Worm (Caenorhabditis elegans) whole organism, young adult: ENCODE data around the gene srx-16.

ENCODE experiments used
- K12H6.12 ChIP-seq: fragments of 200-800 bp; sonication (Bioruptor generic); optimal IDR thresholded peaks from 2 replicates; lab custom pipeline; 2018; ENCODE audit warnings: mild to moderate bottlenecking, missing genetic modification characterization, missing compliant biosample characterization
- T26A5.8 ChIP-seq: sonication (generic microtip); optimal IDR thresholded peaks from 2 replicates; lab custom pipeline; 2016; ENCODE audit warnings: missing genetic modification characterization, missing compliant biosample characterization
- ama-1 ChIP-seq, 3 experiments: fragments of 150-350 bp in 1 of 3; sonication (generic microtip) in 2 of 3; optimal IDR thresholded peaks; 2 replicates each; lab custom pipeline; 2014 to 2018; ENCODE audit warnings: missing biosample characterization in 2 of 3, missing genetic modification characterization in 2 of 3, missing genetic modification reagents in 2 of 3
- gei-17 ChIP-seq: fragments of 200-800 bp; sonication (Bioruptor generic); optimal IDR thresholded peaks from 2 replicates; lab custom pipeline; 2018; ENCODE audit warnings: mild to moderate bottlenecking, missing genetic modification characterization, missing compliant biosample characterization
- nhr-120 ChIP-seq: fragments of 200-800 bp; sonication (Bioruptor generic); IDR thresholded peaks from 2 replicates; pipeline ENCODE4 v1.3.6; 2022; ENCODE audit warnings: missing genetic modification characterization, missing compliant biosample characterization
- sptf-2 ChIP-seq: fragments of 200-800 bp; sonication (Bioruptor generic); optimal IDR thresholded peaks from 2 replicates; lab custom pipeline; 2018; ENCODE audit warnings: mild to moderate bottlenecking, missing genetic modification characterization, missing compliant biosample characterization

ce11 chrV:6969950-6970532 lies 6.1 kb upstream of the srx-16 start, which contains the start of gene ptr-15:
- TF ChIP-seq gei-17 (GFP tag; lab: Kevin White, UChicago), result no peak
- no peak for TF ChIP-seq sptf-2 (GFP tag; lab: Kevin White, UChicago)
- no peak for TF ChIP-seq T26A5.8 (tag; lab: Kevin White, UChicago)
- TF ChIP-seq ama-1 (optimal IDR thresholded peaks at IDR 0.05; lab: Kevin White, UChicago), result no peak
- no peak for TF ChIP-seq ama-1 (GFP tag; optimal IDR thresholded peaks at IDR 0.05; lab: Kevin White, UChicago)
- no peak for TF ChIP-seq K12H6.12 (tag; lab: Kevin White, UChicago)
- TF ChIP-seq nhr-120, result no peak
